Worm (Caenorhabditis elegans): ENCODE data around the gene C28H8.8.

Gene C28H8.8

DNA sequence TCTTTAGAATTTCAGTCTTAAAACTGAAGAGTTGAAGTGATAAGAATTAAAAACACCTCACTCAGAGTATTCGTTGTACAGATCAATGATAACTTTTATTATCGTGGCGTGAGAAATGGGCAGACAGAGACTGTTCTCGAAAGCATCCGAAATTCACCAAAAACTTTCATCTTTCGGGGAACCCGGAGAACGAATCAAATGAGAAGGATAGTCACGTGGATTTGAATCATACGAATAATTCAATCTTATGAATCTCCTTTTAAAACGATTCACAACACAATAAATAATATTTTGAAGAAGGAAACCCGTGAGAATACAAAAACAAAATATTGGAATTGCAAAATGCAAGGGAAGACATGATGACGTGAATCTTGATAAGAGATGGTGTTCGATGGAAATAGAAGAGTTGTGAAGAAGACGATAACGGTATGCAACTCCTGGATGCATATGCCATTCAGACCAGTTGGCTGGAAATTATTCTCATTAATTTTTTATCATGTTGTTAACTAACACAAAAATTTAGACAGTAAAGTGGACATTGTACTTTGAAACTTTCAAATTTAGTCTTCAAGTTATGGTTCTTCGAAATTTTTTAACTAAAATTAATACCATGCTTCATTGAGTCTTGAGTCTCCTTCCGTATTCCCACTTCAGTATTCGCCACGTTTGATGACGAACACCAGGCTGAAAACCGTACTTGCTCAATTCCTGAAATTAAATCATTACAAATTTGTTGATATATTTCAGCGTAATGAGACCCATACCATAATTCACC lies 11.5 kb downstream of the C28H8.8 start (continued):
- TF ChIP-seq elt-2 (tag; optimal IDR thresholded peaks at IDR 0.05), result peak; percentile 38
- TF ChIP-seq snu-23 (GFP tag; optimal IDR thresholded peaks at IDR 0.05), result peak; percentile 65
- no peak for TF ChIP-seq ceh-82 (tag; optimal IDR thresholded peaks at IDR 0.05)
- TF ChIP-seq grh-1 (GFP tag; IDR thresholded peaks at IDR 0.05), result peak; percentile 26; the same call in 1 of the 2 replicates
- TF ChIP-seq mep-1 (tag; optimal IDR thresholded peaks at IDR 0.05), result peak; percentile 21
- no peak for TF ChIP-seq nhr-47 (tag; optimal IDR thresholded peaks at IDR 0.05)
- TF ChIP-seq dpl-1 (GFP tag; optimal IDR thresholded peaks at IDR 0.05), result no peak
- no peak for TF ChIP-seq ets-5 (GFP tag; IDR thresholded peaks at IDR 0.05)
- TF ChIP-seq nhr-85 (tag), result peak; percentile 38
- peak; percentile 58 for TF ChIP-seq nhr-90 (tag; optimal IDR thresholded peaks at IDR 0.05; ENCODE audit: poor library complexity)
- TF ChIP-seq mab-9 (GFP tag; IDR thresholded peaks at IDR 0.05), result no peak
- TF ChIP-seq lin-35 (GFP tag; optimal IDR thresholded peaks at IDR 0.05), result peak in 1 of 2 experiments; percentile 62
- TF ChIP-seq hlh-4 (tag; optimal IDR thresholded peaks at IDR 0.05), result no peak
- no peak for TF ChIP-seq pag-3 (tag; optimal IDR thresholded peaks at IDR 0.05; ENCODE audit: borderline replicate concordance, insufficient read depth)
- peak; percentile 73 for TF ChIP-seq nhr-71 (tag; optimal IDR thresholded peaks at IDR 0.05)
- no peak for TF ChIP-seq unc-62 (GFP tag; optimal IDR thresholded peaks at IDR 0.05)
- TF ChIP-seq vab-15 (tag; optimal IDR thresholded peaks at IDR 0.05), result no peak

DNA sequence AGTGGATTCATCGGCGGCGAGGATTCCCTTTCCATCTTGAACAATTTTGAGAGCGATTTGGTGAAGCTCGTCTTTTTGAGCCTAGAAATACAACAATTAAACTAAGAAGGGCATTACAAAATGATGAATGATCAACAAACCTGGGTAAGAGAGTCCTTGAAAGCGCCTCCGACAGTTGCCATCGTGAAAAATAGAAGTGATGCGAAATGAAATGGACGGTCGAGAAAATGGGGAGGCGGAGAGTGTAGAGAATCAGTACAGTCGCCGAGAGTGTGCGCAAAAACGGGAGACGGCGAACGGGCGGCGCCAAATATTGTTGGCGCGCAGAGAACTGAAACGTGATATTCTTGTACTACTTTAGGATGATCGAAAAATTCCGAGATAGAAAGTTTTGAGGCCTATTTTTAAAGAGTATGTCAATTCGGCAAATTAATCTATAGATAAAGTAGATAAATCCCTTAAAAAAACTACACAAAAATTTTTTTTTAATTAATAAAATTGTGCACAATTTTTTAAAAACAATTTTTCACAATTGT lies 12.4 kb downstream of the C28H8.8 start, which contains the start of gene aldo-2:
Gene aldo-2, minus strand, starts transcription at position 486 of the 536 bp plus-strand sequence.
- TF ChIP-seq dpl-1 (GFP tag; optimal IDR thresholded peaks at IDR 0.05), result peak in 2 of 3 experiments; percentile 22 to 33
- TF ChIP-seq efl-1 (optimal IDR thresholded peaks at IDR 0.05), result peak; percentile 22 to 30
- peak in 1 of 2 experiments; percentile 92 for TF ChIP-seq efl-1 (GFP tag; optimal IDR thresholded peaks at IDR 0.05 in 1 of 2)
- TF ChIP-seq nhr-90 (tag; optimal IDR thresholded peaks at IDR 0.05; ENCODE audit: poor library complexity), result peak; percentile 54
- TF ChIP-seq dsc-1 (tag; optimal IDR thresholded peaks at IDR 0.05), result no peak
- TF ChIP-seq ceh-82 (tag; optimal IDR thresholded peaks at IDR 0.05), result peak in 1 of 3 experiments; percentile 4
- no peak for TF ChIP-seq zag-1 (tag; optimal IDR thresholded peaks at IDR 0.05)
- TF ChIP-seq hpl-2 (GFP tag; optimal IDR thresholded peaks at IDR 0.05), result no peak
- no peak for TF ChIP-seq egl-13 (tag; optimal IDR thresholded peaks at IDR 0.05)
- TF ChIP-seq blmp-1 (tag; optimal IDR thresholded peaks at IDR 0.05), result peak; percentile 64
- no peak for TF ChIP-seq nhr-28 (tag; optimal IDR thresholded peaks at IDR 0.05)
- no peak for TF ChIP-seq efl-3 (GFP tag; optimal IDR thresholded peaks at IDR 0.05)
- TF ChIP-seq lsy-2 (tag; optimal IDR thresholded peaks at IDR 0.05), result peak in 1 of 2 experiments; percentile 36
- no peak for TF ChIP-seq lin-39 (tag; optimal IDR thresholded peaks at IDR 0.05)
- TF ChIP-seq grh-1 (GFP tag; IDR thresholded peaks at IDR 0.05), result 0 out of 2 replicates have a peak, but pooled peaks have one; percentile 5
- peak; percentile 84 for TF ChIP-seq nhr-85 (tag)
- TF ChIP-seq mdl-1 (tag; optimal IDR thresholded peaks at IDR 0.05), result peak in 1 of 2 experiments; percentile 40
- no peak for TF ChIP-seq pag-3 (tag; optimal IDR thresholded peaks at IDR 0.05; ENCODE audit: borderline replicate concordance, insufficient read depth)
- no peak for TF ChIP-seq ceh-90 (tag; optimal IDR thresholded peaks at IDR 0.05)
- no peak for TF ChIP-seq ztf-4 (tag; optimal IDR thresholded peaks at IDR 0.05)
- TF ChIP-seq irx-1 (tag; optimal IDR thresholded peaks at IDR 0.05), result no peak
- TF ChIP-seq fkh-4 (tag; optimal IDR thresholded peaks at IDR 0.05; ENCODE audit: borderline replicate concordance), result no peak
- TF ChIP-seq hlh-17 (GFP tag; optimal IDR thresholded peaks at IDR 0.05; ENCODE audit: borderline replicate concordance), result no peak
- peak; percentile 6; the same call in 1 of the 2 replicates for TF ChIP-seq nhr-19 (GFP tag; conservative IDR thresholded peaks at IDR 0.05)
- TF ChIP-seq nhr-237 (tag; optimal IDR thresholded peaks at IDR 0.05), result no peak
- peak in 1 of 6 experiments; percentile 30 for TF ChIP-seq elt-3 (tag; optimal IDR thresholded peaks at IDR 0.05)
- TF ChIP-seq ama-1 (optimal IDR thresholded peaks at IDR 0.05), result peak; percentile 56
- TF ChIP-seq aly-2 (tag; optimal IDR thresholded peaks at IDR 0.05), result no peak
- TF ChIP-seq lin-35 (GFP tag; optimal IDR thresholded peaks at IDR 0.05), result peak; percentile 24 to 60
- TF ChIP-seq mab-9 (GFP tag; IDR thresholded peaks at IDR 0.05), result no peak
- no peak for TF ChIP-seq swsn-7 (tag; optimal IDR thresholded peaks at IDR 0.05)
- TF ChIP-seq sox-4 (tag; optimal IDR thresholded peaks at IDR 0.05), result no peak
- no peak for TF ChIP-seq aha-1 (tag; optimal IDR thresholded peaks at IDR 0.05)
- TF ChIP-seq unc-98 (GFP tag; IDR thresholded peaks at IDR 0.05), result no peak
- TF ChIP-seq nhr-47 (tag; optimal IDR thresholded peaks at IDR 0.05), result peak; percentile 15
- peak; percentile 22 for TF ChIP-seq tbx-2 (tag; optimal IDR thresholded peaks at IDR 0.05)
- peak; percentile 31 for TF ChIP-seq nhr-20 (tag; optimal IDR thresholded peaks at IDR 0.05)
- TF ChIP-seq fos-1 (tag; optimal IDR thresholded peaks at IDR 0.05), result no peak
- TF ChIP-seq zip-4 (GFP tag; optimal IDR thresholded peaks at IDR 0.05), result no peak
